Worm (Caenorhabditis elegans): ENCODE measurements around the gene F33G12.7.
A peak's percentile ranks its signal among the peaks of the same experiment; 100 is the strongest.

DNA sequence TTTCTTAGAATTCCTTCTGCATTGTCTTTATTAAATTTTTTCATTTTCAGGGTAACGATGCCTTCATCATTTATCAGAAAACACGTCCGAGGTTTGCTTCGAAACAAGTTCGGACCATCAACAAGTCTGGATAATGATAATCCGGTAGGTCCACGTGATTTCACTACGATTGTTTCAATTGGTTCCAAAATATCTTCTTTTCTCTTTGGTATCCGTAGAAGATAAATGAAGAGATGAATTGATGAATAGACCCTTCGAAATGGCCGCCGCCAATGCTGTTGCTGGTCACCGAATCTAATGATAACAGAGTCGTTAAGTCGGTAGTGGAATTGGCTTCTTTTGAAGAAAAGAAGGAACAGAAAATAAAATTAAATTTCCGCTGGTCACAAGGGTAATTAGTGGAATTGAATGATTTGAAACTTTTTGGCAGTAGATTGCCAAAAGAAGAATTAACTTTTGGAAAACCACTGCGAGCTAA lies 9.4 kb upstream of the F33G12.7 start, which contains the start of gene F33G12.6:
- TF ChIP-seq pag-3 (tag; optimal IDR thresholded peaks at IDR 0.05; ENCODE audit: borderline replicate concordance, insufficient read depth) (no peak), elt-3 (tag; optimal IDR thresholded peaks at IDR 0.05) (peak in 2 of 6 experiments; percentile 19 to 46), lin-15B (tag; optimal IDR thresholded peaks at IDR 0.05) (no peak), ztf-11 (tag; optimal IDR thresholded peaks at IDR 0.05) (no peak), nhr-11 (tag; optimal IDR thresholded peaks at IDR 0.05) (no peak), unc-62 (GFP tag; optimal IDR thresholded peaks at IDR 0.05) (no peak), ama-1 (optimal IDR thresholded peaks at IDR 0.05) (no peak), nhr-12 (tag; optimal IDR thresholded peaks at IDR 0.05) (no peak), lin-35 (GFP tag; optimal IDR thresholded peaks at IDR 0.05) (no peak), zag-1 (tag; optimal IDR thresholded peaks at IDR 0.05) (no peak), nhr-28 (tag; optimal IDR thresholded peaks at IDR 0.05) (no peak), fkh-10 (GFP tag; optimal IDR thresholded peaks at IDR 0.05) (no peak), sptf-1 (tag; optimal IDR thresholded peaks at IDR 0.05) (no peak), ztf-4 (tag; optimal IDR thresholded peaks at IDR 0.05) (no peak)

Measured in whole organism, L1 larva.